Worm (Caenorhabditis elegans) whole organism, L4/young adult: ENCODE results near the gene srg-32.

Experiments
- W03F9.2 ChIP-seq: fragments of 150-350 bp; optimal IDR thresholded peaks from 2 replicates; lab custom pipeline; 2014; ENCODE audit warnings: missing biosample characterization, missing genetic modification characterization
- dao-5 ChIP-seq: sonication (generic microtip); optimal IDR thresholded peaks from 2 replicates; lab custom pipeline; 2016; ENCODE audit warnings: missing genotype, missing genetic modification characterization, moderate library complexity, missing compliant biosample characterization
- him-1 ChIP-seq: sonication (generic microtip); optimal IDR thresholded peaks from 2 replicates; lab custom pipeline; 2016; ENCODE audit warnings: missing genotype, missing genetic modification reagents, missing genetic modification characterization, missing compliant biosample characterization

DNA sequence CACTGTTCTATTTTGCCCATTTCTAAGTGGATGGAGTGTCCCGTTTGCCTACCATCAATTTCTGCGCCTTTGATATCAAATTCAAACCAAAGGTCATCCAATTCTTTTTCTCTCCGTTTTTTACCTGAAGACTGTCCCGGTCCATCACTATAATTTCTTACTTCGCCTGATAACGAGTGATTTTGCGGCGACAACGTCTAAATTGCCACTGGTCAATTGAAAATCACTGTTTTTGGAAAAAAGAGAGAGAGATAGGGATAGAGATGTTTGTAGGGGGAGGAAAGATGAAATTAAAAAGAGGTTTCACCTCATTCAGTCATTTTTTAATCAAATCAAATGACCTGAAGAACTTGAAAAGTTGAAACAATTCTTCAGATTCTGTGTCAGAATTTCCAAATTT, 17.1 kb downstream of the srg-32 start:
- TF ChIP-seq him-1 (tag; lab: Kevin White, UChicago) = no peak
- no peak for TF ChIP-seq W03F9.2 (tag; lab: Kevin White, UChicago)
- no peak for TF ChIP-seq dao-5
